Fruit fly (Drosophila melanogaster) Kc167 (cell line): Measurements from ENCODE around the gene Frl.

Experiments
- Myc ChIP-seq: fragments of >200 bp; optimal IDR thresholded peaks from 2 replicates; lab custom pipeline; 2017; ENCODE audit warnings: missing external identifiers
- Sin3A ChIP-seq: fragments of >200 bp; optimal IDR thresholded peaks from 2 replicates; lab custom pipeline; 2018; ENCODE audit warnings: missing external identifiers
- h ChIP-seq: fragments of >200 bp; optimal IDR thresholded peaks from 3 replicates; lab custom pipeline; 2018; ENCODE audit warnings: missing external identifiers
- insv ChIP-seq: fragments of >200 bp; optimal IDR thresholded peaks from 3 replicates; lab custom pipeline; 2018; ENCODE audit warnings: missing external identifiers
- psq ChIP-seq: fragments of >200 bp; optimal IDR thresholded peaks from 2 replicates; lab custom pipeline; 2017; ENCODE audit warnings: missing external identifiers
- ttk ChIP-seq: sonication (Bioruptor generic); optimal IDR thresholded peaks from 2 replicates; lab custom pipeline; 2017; ENCODE audit warnings: missing external identifiers

The Frl gene

DNA sequence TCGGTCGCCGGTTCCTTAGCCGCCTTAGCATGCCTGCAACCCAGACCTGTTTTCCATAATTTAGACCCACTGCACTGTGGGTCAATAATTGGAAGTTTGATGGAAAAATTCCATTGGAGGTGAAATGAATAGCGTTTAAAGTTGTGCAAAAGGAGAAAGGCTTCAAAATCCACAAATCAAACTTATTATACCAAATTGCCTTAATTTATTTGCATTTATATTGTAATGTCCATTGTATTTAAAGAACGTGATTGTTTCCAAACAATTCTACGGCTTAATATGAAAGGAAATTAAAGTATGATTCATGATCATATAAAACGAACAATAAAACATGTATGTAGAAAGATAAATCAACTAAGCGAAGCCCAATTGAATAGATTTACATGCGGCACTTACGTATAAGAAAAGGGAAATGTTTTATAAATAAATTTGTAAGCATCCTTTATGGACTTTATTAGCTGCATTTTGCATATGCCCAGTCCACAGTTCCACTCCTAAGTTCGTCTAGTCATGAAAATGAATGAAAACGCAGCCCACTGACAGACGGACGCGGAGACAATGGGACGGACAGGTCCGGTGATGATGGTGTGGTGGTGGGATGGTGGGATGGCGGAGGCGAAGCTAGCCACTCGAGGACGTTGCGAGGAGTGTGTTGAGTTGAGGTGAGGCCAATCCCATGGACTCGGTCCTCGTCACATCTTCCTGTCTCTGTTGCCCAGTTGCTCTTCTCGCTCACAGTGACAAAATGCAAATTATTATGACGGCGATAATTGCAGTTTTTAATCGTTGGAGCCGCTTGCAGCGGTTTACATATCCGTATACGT, 10.4 kb downstream of the Frl start:
- TF ChIP-seq Myc, result no peak
- TF ChIP-seq ttk (lab: Kevin White, UChicago), result no peak
- no peak for TF ChIP-seq h (lab: Kevin White, UChicago)
- no peak for TF ChIP-seq Sin3A (lab: Kevin White, UChicago)
- TF ChIP-seq insv (lab: Kevin White, UChicago), result no peak
- no peak for TF ChIP-seq psq (lab: Kevin White, UChicago)

DNA sequence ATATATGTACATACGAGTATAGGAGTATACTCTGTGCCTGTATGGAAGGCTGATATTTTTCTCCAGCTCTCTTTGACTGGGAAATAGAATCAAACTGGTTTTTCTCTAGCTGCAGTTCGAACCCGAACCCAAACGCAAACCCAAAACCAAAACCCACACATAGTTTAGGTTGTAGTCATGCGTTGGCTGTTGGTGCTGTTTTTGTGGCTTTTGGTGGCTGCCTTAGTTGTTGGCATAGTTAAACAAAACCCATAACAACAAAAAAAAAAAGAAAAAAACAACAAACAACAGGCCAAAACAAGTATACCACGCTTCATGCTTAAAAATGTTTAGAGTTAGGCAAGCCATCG, 11.0 kb downstream of the Frl start:
- TF ChIP-seq ttk (lab: Kevin White, UChicago), result no peak
- TF ChIP-seq psq (lab: Kevin White, UChicago), result no peak
- no peak for TF ChIP-seq insv (lab: Kevin White, UChicago)

DNA sequence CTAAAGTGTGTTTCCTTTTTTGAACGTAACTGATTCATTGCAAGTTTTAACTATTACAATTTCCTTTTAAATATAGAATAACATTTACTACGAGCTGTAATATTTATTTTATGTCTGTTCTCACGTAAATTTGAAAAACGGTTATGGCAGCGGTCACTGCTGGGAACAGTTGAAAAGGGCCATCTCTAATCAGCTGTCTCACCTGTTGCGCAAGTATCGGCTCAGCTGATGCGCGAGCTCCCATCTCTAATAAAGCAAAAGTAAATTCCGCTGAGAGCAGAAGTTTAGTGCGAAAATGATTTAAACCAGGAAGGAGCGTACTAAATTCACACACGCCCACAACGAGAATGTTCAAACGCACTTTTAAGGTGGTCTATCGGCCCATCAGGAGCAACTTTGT, 18.6 kb downstream of the Frl start, which contains the start of gene Pex1:
TSS of gene Pex1 (plus strand) at position 272 of the 400 bp plus-strand sequence.
- TF ChIP-seq Myc (no peak), ttk (lab: Kevin White, UChicago) (no peak), insv (lab: Kevin White, UChicago) (no peak), psq (lab: Kevin White, UChicago) (no peak), h (lab: Kevin White, UChicago) (no peak), Sin3A (lab: Kevin White, UChicago) (no peak)

DNA sequence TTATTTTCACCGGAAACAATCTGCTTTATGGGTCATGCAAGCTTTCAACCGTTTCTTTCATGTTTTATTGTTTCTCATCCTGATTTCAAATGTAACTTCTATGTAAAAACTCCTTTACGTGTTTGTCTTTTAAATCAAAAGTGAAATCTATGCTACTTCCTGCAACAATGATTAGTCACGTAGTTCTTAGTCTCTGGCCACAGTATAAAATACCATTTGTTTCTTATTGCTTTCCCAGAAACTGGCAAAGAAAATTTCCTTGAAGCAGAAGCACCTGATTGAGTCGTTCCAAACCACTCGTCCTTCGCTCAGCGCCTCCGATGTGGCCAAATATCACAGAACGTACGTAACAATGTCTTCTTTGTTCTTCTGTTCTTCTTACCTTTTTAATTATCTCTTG, 22.5 kb downstream of the Frl start, which contains the start of gene btl:
TSS of gene btl (plus strand) at position 301 of the 400 bp plus-strand sequence.
- TF ChIP-seq psq (lab: Kevin White, UChicago), result no peak
- TF ChIP-seq insv (lab: Kevin White, UChicago), result no peak
- no peak for TF ChIP-seq Sin3A (lab: Kevin White, UChicago)
- TF ChIP-seq h (lab: Kevin White, UChicago), result no peak
- no peak for TF ChIP-seq ttk (lab: Kevin White, UChicago)
- no peak for TF ChIP-seq Myc

DNA sequence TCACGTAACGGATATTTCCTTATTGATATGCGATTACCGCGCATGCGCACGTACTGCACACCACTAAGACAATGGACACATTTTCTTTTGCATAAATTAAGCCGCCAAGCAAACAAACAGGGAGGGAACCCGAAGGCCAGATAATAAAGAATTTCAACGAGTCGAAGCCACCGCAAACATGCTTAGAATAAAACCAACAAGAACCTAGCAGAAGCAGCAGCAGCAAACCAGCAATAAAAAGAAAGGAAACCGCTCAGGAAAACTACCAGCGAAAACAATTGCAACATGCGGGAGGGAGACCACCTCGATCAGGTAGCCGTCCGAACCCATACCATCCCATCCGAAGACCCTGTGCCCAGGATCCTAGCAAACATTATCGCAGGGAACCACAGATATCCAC, 23.5 kb downstream of the Frl start:
- no peak for TF ChIP-seq Sin3A (lab: Kevin White, UChicago)
- TF ChIP-seq ttk (lab: Kevin White, UChicago), result no peak
- no peak for TF ChIP-seq psq (lab: Kevin White, UChicago)
- no peak for TF ChIP-seq Myc
- TF ChIP-seq insv (lab: Kevin White, UChicago), result no peak

DNA sequence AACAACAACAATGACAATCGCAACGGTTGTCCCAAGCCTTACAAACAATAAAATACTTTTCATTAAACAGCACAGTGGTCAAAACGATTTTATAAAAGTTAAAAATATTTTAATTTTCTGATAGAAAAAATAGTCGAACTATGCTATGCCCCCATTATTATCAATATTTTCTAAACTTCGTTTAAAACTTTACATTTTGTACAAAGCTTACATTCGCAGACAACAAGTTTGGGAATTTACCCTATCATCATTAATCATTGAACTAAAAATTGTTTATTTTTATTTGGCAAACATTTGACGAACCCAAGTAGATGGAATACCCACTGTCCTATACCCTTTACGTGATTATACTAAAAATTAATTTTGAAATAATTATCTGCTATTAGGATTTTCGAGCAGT, 25.2 kb downstream of the Frl start:
- TF ChIP-seq psq (lab: Kevin White, UChicago) (no peak), Sin3A (lab: Kevin White, UChicago) (no peak), Myc (no peak), insv (lab: Kevin White, UChicago) (no peak), h (lab: Kevin White, UChicago) (no peak), ttk (lab: Kevin White, UChicago) (no peak)

DNA sequence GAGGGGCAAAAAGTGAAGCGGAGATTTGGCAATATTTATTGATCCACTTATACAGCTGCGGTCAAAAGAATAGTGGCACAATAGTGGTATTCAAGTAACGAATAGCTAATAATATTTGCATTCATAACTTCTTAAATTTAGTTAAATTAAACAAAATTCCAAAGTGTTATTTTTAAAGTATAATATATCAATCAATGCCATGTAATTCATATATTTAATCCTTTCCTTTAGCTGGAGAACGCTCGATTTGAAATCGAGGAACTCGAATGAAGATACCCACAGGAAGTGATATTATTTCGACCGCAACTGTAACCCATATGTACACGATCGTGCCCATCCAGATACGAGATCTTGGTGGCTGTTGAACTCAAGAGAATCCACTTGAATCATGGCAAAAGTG, 26.2 kb downstream of the Frl start:
- TF ChIP-seq insv (lab: Kevin White, UChicago) (no peak), ttk (lab: Kevin White, UChicago) (no peak)

DNA sequence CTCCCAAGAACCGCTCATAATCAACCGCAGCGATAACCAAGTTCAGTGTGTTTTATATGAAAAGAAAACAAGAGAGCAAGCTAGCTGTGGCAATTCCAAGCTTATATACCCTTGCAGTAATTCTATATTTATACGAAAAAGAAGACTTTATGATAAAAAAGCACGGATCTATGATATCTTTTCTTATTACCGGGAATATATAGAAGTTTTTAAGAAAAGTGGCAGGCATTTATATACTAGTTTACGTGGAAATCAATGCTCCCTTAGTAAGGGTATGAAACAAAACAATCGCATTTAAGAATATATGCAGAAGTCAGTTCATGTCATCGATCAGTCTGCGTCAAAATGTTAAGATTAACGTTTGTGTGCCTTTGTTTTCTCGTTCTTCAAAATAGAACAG, 30.3 kb downstream of the Frl start, which contains the start of gene CG8100:
TSS of gene CG8100 (plus strand) at position 333 of the 400 bp plus-strand sequence.
- TF ChIP-seq ttk (lab: Kevin White, UChicago) (no peak), psq (lab: Kevin White, UChicago) (no peak), h (lab: Kevin White, UChicago) (no peak), Myc (no peak), Sin3A (lab: Kevin White, UChicago) (no peak)

DNA sequence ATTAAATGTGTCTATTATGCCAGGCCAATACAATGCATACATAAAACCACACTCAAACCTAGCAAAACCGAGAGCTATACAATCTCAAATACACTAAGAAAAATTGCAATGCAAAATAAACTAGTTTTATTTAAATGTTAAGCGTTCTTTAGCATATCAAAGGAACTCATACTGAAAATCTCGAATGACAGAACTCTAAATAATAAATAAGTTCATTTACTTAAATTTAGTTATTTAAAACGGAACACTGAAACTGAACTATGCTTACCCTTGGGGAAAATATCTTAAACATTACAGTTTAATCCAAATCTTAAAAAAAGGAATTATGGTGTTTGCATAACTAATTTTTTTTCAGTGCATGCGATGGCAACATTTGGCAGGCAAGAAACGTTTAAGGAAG, 33.2 kb downstream of the Frl start:
- TF ChIP-seq ttk (lab: Kevin White, UChicago), result no peak
- TF ChIP-seq psq (lab: Kevin White, UChicago), result no peak
- no peak for TF ChIP-seq insv (lab: Kevin White, UChicago)
- no peak for TF ChIP-seq Myc
- TF ChIP-seq h (lab: Kevin White, UChicago), result no peak
- no peak for TF ChIP-seq Sin3A (lab: Kevin White, UChicago)

DNA sequence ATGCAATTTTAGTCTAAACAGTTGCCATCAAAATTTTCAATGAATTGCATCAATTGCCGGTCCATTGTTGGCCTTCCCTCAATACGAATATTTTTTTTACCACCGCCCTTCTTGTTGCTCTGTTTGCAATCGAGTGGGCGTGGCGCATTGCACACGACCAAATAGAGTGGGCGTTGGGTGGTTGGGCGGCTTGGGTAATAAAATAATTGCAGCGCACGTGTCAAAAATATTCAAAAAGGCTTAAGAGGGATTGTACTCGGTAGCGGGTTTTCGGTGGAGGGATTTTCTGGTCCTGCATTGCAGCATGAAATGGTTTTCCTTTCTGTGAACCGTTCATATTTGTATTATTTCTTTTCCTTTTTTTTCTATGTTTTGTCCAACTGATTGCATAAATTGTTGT, 36.0 kb downstream of the Frl start:
- TF ChIP-seq insv (lab: Kevin White, UChicago) (no peak), Myc (no peak), Sin3A (lab: Kevin White, UChicago) (no peak), psq (lab: Kevin White, UChicago) (no peak), ttk (lab: Kevin White, UChicago) (no peak), h (lab: Kevin White, UChicago) (no peak)

DNA sequence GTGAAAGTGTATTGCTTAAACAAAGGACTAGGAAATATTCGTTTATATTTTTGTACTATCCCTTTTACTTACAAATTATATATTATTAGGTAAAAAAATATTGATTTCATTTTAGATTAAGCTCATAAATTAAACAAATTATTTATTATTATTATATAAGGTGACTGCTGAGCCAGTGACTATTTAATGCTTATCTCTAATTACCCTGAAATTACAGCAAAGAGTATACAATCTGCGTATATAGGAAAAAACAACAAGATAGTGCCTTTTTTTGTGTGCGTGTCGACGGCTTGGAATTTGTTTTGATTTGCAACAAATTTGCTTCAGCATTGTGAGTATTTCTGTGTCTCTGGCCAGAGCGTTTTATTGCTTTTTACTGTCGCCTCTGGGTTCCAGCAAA, 36.5 kb downstream of the Frl start:
- TF ChIP-seq ttk (lab: Kevin White, UChicago) (no peak), psq (lab: Kevin White, UChicago) (no peak), insv (lab: Kevin White, UChicago) (no peak), Sin3A (lab: Kevin White, UChicago) (no peak), h (lab: Kevin White, UChicago) (no peak)

DNA sequence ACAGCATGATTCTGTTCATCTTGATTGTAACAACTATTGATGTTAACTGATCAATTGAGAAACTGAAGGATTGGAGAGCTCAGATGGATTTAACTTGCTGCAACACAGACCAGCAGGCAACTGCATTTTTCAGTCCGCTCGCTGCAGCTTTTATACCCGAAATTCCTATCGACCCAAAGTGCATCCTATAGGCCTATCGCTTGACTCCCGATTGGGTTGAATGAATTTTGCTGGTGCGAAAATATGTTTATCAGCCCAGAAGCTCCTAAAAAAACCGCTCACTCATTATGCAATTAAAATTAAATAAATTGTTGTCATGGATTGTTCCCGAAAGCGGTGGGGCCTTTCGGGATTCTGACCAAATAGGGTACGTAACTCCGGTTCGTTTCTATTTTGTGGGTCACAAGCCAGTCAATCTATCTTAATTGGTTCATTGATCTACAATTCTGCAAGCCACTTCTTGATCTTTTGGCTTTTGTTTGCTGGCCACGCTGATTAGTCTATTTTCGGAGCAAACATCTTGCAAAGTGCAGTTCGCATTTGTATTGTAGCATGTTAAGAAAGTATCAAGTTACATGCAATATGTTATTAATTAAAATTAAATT, 45.0 kb downstream of the Frl start, which contains the start of gene Fbp1:
TSS of gene Fbp1 (minus strand) at position 113 of the 605 bp plus-strand sequence.
- TF ChIP-seq Myc (no peak), insv (lab: Kevin White, UChicago) (no peak), h (lab: Kevin White, UChicago) (no peak), psq (lab: Kevin White, UChicago) (no peak), Sin3A (lab: Kevin White, UChicago) (no peak), ttk (lab: Kevin White, UChicago) (no peak)
